Worm (Caenorhabditis elegans): ENCODE measurements around the gene glt-4.

glt-4 gene

DNA sequence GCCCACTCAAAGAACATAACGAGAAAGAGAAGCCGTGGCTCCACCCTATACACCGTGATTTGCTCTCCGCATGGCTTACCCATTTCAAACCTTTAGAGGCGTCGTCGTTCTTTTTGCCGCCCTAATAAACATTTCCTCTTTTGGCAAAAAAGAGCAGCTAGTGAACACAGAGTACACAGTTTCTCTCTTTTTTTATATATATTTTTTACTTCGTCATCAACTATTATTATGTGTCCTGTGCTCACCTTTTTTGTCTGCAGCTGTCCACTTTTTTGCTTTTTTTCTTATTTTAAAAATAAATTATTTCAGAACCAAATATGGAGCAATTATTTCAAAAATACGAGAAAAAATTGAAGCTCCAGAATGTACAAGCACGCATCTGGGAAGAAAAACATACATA, 33.5 kb upstream of the glt-4 start, which contains the start of gene C03B1.2:
C03B1.2 (plus strand) TSS at position 301 of the 400 bp plus-strand sequence.
- TF ChIP-seq ceh-36 (tag; optimal IDR thresholded peaks at IDR 0.05) = no peak

DNA sequence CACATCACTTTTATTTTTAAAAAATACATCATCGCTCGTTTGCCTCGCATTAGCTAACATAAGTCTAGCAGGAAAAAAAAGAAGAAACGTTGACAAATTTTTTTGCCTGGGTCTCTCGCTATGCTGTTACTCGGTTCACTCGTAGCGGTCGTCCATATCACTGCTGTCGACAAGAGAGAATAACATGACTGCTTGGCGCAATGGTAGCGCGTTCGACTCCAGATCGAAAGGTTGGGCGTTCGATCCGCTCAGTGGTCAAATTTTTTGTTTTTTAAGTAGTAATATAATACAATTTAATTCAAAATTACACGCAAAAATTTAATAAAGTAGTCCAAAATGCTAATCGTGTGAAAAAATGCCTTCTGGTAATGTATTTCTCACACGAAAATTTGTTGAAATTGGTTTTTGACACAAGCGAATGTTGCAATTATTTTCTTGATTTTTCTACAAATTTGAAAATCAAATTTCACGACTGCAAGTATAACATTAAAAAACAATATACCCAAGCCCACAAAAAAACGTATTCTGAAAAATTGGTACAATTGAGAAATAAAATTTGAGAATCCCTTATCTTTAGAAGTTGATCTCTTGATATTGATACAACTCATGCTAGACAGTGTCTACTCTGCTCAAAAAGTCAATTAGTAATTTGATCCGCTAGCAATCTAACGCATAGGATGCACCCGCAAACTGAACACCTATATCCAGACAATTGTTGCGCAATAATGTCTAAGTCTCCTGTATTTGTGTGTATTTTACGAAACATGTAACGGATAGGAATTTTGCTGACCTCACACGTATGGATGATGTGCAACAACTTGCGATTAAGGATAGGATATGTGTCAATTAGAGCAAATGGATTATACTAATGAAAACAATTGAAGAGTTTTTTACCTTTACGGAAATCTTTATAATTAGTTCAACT, 31.8 kb upstream of the glt-4 start:
- TF ChIP-seq ets-7 (tag; optimal IDR thresholded peaks at IDR 0.05) = no peak
- TF ChIP-seq F13C5.2 (tag; optimal IDR thresholded peaks at IDR 0.05) = peak; percentile 62
- TF ChIP-seq hmg-4 (GFP tag; optimal IDR thresholded peaks at IDR 0.05) = peak; percentile 85
- TF ChIP-seq sea-1 (GFP tag; conservative IDR thresholded peaks at IDR 0.05) = peak; percentile 79
- TF ChIP-seq hnd-1 (tag; optimal IDR thresholded peaks at IDR 0.05) = peak; percentile 66
- peak; percentile 90 for TF ChIP-seq tbx-37 (GFP tag; conservative IDR thresholded peaks at IDR 0.05)
- peak; percentile 81 for TF ChIP-seq ceh-36 (tag; optimal IDR thresholded peaks at IDR 0.05)
- no peak for TF ChIP-seq ama-1 (optimal IDR thresholded peaks at IDR 0.05)
- peak; percentile 28 for TF ChIP-seq tra-4 (tag; optimal IDR thresholded peaks at IDR 0.05)
- TF ChIP-seq hmbx-1 (tag; optimal IDR thresholded peaks at IDR 0.05) = peak; percentile 64
- TF ChIP-seq tbx-11 (GFP tag; IDR thresholded peaks at IDR 0.05) = peak; percentile 88
- peak; percentile 58 for TF ChIP-seq B0310.2 (tag; optimal IDR thresholded peaks at IDR 0.05)
- peak; percentile 33 for TF ChIP-seq aly-1 (tag; optimal IDR thresholded peaks at IDR 0.05)
- peak; percentile 73 for TF ChIP-seq ceh-13 (GFP tag; optimal IDR thresholded peaks at IDR 0.05)
- peak; percentile 92 for TF ChIP-seq pes-1 (GFP tag; IDR thresholded peaks at IDR 0.05)
- TF ChIP-seq scrt-1 (GFP tag; IDR thresholded peaks at IDR 0.05) = peak; percentile 88
- peak; percentile 82 for TF ChIP-seq flt-1 (GFP tag; IDR thresholded peaks at IDR 0.05)

DNA sequence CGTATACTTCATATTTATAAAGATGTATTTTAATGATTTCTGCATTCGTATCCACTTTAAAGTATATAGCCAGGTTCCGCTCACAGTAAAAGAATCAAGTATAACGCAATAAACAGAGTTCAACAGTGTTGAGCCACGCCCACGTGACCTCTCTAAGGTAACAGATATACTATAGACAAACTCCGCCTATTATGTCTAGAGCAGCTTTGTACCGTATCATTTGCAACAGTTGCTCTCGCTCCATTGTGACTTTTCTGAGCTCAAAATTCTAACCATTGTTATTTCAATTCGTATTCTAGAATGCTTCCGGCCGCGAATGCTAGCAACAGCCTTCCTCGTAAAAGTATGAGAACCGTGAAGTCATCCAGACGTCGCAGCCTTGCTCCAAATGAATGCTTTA, 29.9 kb upstream of the glt-4 start, which contains the start of gene C03B1.17:
C03B1.17 (plus strand) TSS at position 301 of the 400 bp plus-strand sequence.
- TF ChIP-seq tra-4 (tag; optimal IDR thresholded peaks at IDR 0.05) (no peak), F13C5.2 (tag; optimal IDR thresholded peaks at IDR 0.05) (no peak), hnd-1 (tag; optimal IDR thresholded peaks at IDR 0.05) (no peak), pes-1 (GFP tag; IDR thresholded peaks at IDR 0.05) (no peak), ceh-36 (tag; optimal IDR thresholded peaks at IDR 0.05) (no peak), ets-7 (tag; optimal IDR thresholded peaks at IDR 0.05) (no peak), sea-1 (GFP tag; conservative IDR thresholded peaks at IDR 0.05) (no peak), ama-1 (optimal IDR thresholded peaks at IDR 0.05) (no peak), hmg-4 (GFP tag; optimal IDR thresholded peaks at IDR 0.05) (no peak), flt-1 (GFP tag; IDR thresholded peaks at IDR 0.05) (no peak), scrt-1 (GFP tag; IDR thresholded peaks at IDR 0.05) (no peak), aly-1 (tag; optimal IDR thresholded peaks at IDR 0.05) (no peak), ceh-13 (GFP tag; optimal IDR thresholded peaks at IDR 0.05) (no peak), B0310.2 (tag; optimal IDR thresholded peaks at IDR 0.05) (no peak), tbx-37 (GFP tag; conservative IDR thresholded peaks at IDR 0.05) (no peak), hmbx-1 (tag; optimal IDR thresholded peaks at IDR 0.05) (no peak), tbx-11 (GFP tag; IDR thresholded peaks at IDR 0.05) (no peak)

DNA sequence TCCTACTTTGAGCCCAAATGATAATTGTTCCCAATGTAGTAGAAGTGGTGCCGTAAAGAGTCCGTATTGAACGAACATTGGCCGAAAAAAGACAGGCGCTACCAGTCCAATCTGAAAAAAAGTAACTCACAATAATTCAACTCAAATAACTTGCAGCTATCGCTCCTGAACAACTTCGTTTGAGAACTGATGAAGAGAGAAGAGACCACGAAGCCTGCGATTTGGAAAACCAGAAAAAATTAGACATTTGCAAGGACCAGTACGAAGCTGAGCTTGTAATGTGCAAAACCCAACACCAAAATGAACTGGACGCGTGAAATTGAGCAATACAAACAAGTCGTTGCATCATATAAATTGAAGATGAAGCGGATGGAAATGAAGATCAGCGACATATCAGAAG, 28.8 kb upstream of the glt-4 start, which contains the start of gene C03B1.1:
C03B1.1 (plus strand) TSS at position 301 of the 400 bp plus-strand sequence.
- TF ChIP-seq pes-1 (GFP tag; IDR thresholded peaks at IDR 0.05) (no peak), ceh-36 (tag; optimal IDR thresholded peaks at IDR 0.05) (no peak)

DNA sequence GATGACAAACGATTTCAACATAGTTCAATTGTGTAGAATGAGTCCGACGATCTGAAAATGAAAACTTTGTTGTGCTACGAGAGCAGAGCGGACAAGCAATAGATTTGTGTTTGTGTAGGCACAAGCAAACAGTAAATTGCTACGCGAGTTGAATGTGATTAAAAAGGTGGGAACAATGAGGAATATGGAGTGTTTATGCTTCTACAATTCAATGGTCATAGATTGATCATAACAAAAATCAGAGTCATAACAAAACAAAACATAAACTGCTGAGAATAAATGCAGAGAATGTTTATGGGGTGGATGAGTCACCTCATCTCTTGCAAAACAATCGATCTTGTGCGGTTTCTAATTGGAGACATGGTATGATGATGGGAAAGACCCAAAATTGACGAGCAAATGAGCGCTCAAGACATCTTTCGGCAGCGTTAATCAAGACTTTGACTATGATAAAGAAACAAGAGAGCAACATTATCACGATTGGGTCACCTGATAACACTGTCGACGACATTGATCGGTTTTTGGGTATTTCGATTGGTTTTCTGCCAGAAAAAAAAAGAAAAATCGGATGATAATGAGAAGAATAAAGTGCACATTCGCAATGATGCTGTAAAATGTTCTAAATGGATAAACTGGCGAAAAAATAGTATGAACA, 25.5 kb upstream of the glt-4 start, which contains the start of gene lmp-1:
lmp-1 (minus strand) TSS at position 51 of the 655 bp plus-strand sequence.
- TF ChIP-seq tbx-37 (GFP tag; conservative IDR thresholded peaks at IDR 0.05) (no peak), ceh-13 (GFP tag; optimal IDR thresholded peaks at IDR 0.05) (no peak), tra-4 (tag; optimal IDR thresholded peaks at IDR 0.05) (no peak), ama-1 (optimal IDR thresholded peaks at IDR 0.05) (no peak), sea-1 (GFP tag; conservative IDR thresholded peaks at IDR 0.05) (no peak), hnd-1 (tag; optimal IDR thresholded peaks at IDR 0.05) (no peak), tbx-11 (GFP tag; IDR thresholded peaks at IDR 0.05) (no peak), aly-1 (tag; optimal IDR thresholded peaks at IDR 0.05) (no peak), F13C5.2 (tag; optimal IDR thresholded peaks at IDR 0.05) (no peak), ets-7 (tag; optimal IDR thresholded peaks at IDR 0.05) (no peak), hmg-4 (GFP tag; optimal IDR thresholded peaks at IDR 0.05) (no peak), ceh-36 (tag; optimal IDR thresholded peaks at IDR 0.05) (no peak), B0310.2 (tag; optimal IDR thresholded peaks at IDR 0.05) (no peak), scrt-1 (GFP tag; IDR thresholded peaks at IDR 0.05) (no peak)

DNA sequence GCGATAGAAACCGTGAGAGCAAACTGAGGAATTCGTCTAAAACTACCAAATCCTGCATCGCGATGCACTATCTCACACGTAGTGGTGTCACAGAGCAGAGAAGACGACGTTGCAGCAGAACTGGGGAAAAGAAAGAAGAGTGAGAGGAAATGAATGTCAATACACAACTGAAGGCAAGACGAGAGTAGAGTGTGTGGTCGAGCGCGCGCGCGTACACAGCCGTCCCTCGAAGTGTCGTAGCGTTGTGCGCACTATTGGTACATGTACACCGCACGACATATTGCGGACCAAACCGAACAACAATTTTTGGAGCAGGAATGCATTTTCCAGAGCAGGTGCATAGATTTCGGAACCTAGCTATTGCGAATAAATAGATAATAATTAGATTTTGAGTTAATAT, 24.9 kb upstream of the glt-4 start:
- TF ChIP-seq ama-1 (optimal IDR thresholded peaks at IDR 0.05) (no peak), hmbx-1 (tag; optimal IDR thresholded peaks at IDR 0.05) (no peak), pes-1 (GFP tag; IDR thresholded peaks at IDR 0.05) (no peak; the same call in 1 of the 2 replicates), aly-1 (tag; optimal IDR thresholded peaks at IDR 0.05) (peak; percentile 62), ceh-36 (tag; optimal IDR thresholded peaks at IDR 0.05) (no peak), flt-1 (GFP tag; IDR thresholded peaks at IDR 0.05) (no peak), tbx-37 (GFP tag; conservative IDR thresholded peaks at IDR 0.05) (no peak), hnd-1 (tag; optimal IDR thresholded peaks at IDR 0.05) (no peak), tra-4 (tag; optimal IDR thresholded peaks at IDR 0.05) (no peak), F13C5.2 (tag; optimal IDR thresholded peaks at IDR 0.05) (peak; percentile 56), tbx-11 (GFP tag; IDR thresholded peaks at IDR 0.05) (no peak), ets-7 (tag; optimal IDR thresholded peaks at IDR 0.05) (no peak), B0310.2 (tag; optimal IDR thresholded peaks at IDR 0.05) (no peak), ceh-13 (GFP tag; optimal IDR thresholded peaks at IDR 0.05) (no peak), hmg-4 (GFP tag; optimal IDR thresholded peaks at IDR 0.05) (peak; percentile 72), sea-1 (GFP tag; conservative IDR thresholded peaks at IDR 0.05) (peak; percentile 72; the same call in 1 of the 2 replicates), scrt-1 (GFP tag; IDR thresholded peaks at IDR 0.05) (no peak)
